Worm (Caenorhabditis elegans): ENCODE measurements around the gene gst-2.

The gst-2 gene

ce11 chrIV:10161706-10162105 lies 19.8 kb upstream of the gst-2 start, which contains the start of gene pps-1:
TSS of gene pps-1 (plus strand) at chrIV:10162006.
- TF ChIP-seq syd-9 (tag; optimal IDR thresholded peaks at IDR 0.05), result no peak
- TF ChIP-seq ceh-48 (tag; optimal IDR thresholded peaks at IDR 0.05), result no peak
- TF ChIP-seq ceh-2 (tag; optimal IDR thresholded peaks at IDR 0.05), result no peak
- no peak for TF ChIP-seq fkh-6 (tag; optimal IDR thresholded peaks at IDR 0.05)
- TF ChIP-seq ceh-45 (GFP tag; IDR thresholded peaks at IDR 0.05), result no peak
- TF ChIP-seq ceh-34 (tag; optimal IDR thresholded peaks at IDR 0.05), result no peak
- TF ChIP-seq elt-4 (tag; optimal IDR thresholded peaks at IDR 0.05), result no peak
- TF ChIP-seq nhr-232 (tag; optimal IDR thresholded peaks at IDR 0.05), result no peak
- no peak for TF ChIP-seq nfya-1 (tag; optimal IDR thresholded peaks at IDR 0.05)
- TF ChIP-seq pax-1 (tag; optimal IDR thresholded peaks at IDR 0.05), result no peak
- TF ChIP-seq ets-4 (tag; optimal IDR thresholded peaks at IDR 0.05), result no peak
- no peak for TF ChIP-seq ceh-14 (tag; optimal IDR thresholded peaks at IDR 0.05)
- TF ChIP-seq pha-4 (tag; optimal IDR thresholded peaks at IDR 0.05), result no peak
- no peak for TF ChIP-seq ttx-3 (tag; optimal IDR thresholded peaks at IDR 0.05)
- TF ChIP-seq ceh-31 (tag; optimal IDR thresholded peaks at IDR 0.05), result no peak
- no peak for TF ChIP-seq unc-86 (tag; optimal IDR thresholded peaks at IDR 0.05)

ce11 chrIV:10157489-10158088 lies 15.7 kb upstream of the gst-2 start, which contains the start of gene ttr-53:
TSS of gene ttr-53 (plus strand) at chrIV:10158038.
- TF ChIP-seq nhr-11 (tag; optimal IDR thresholded peaks at IDR 0.05) (no peak), ceh-9 (tag; optimal IDR thresholded peaks at IDR 0.05) (no peak), rnt-1 (tag; optimal IDR thresholded peaks at IDR 0.05) (no peak), ceh-22 (tag; optimal IDR thresholded peaks at IDR 0.05) (no peak), unc-42 (tag; optimal IDR thresholded peaks at IDR 0.05) (no peak), unc-55 (GFP tag; optimal IDR thresholded peaks at IDR 0.05) (no peak), pros-1 (tag; optimal IDR thresholded peaks at IDR 0.05) (no peak), ama-1 (optimal IDR thresholded peaks at IDR 0.05) (no peak), hlh-13 (GFP tag; optimal IDR thresholded peaks at IDR 0.05) (no peak), ref-2 (tag; optimal IDR thresholded peaks at IDR 0.05) (no peak), hlh-8 (tag; optimal IDR thresholded peaks at IDR 0.05) (no peak), T23F11.4 (GFP tag; optimal IDR thresholded peaks at IDR 0.05) (no peak), unc-3 (GFP tag; conservative IDR thresholded peaks at IDR 0.05) (no peak), unc-3 (tag; optimal IDR thresholded peaks at IDR 0.05) (no peak), madf-2 (tag; optimal IDR thresholded peaks at IDR 0.05) (no peak), hlh-15 (tag; optimal IDR thresholded peaks at IDR 0.05) (no peak), ztf-16 (tag; optimal IDR thresholded peaks at IDR 0.05) (no peak)

ce11 chrIV:10157034-10157433 lies 15.2 kb upstream of the gst-2 start:
- no peak for TF ChIP-seq pha-4 (tag; optimal IDR thresholded peaks at IDR 0.05)
- TF ChIP-seq ceh-14 (tag; optimal IDR thresholded peaks at IDR 0.05), result no peak
- TF ChIP-seq madf-2 (tag; optimal IDR thresholded peaks at IDR 0.05), result no peak
- TF ChIP-seq gmeb-2 (tag; optimal IDR thresholded peaks at IDR 0.05), result no peak
- no peak for TF ChIP-seq hlh-15 (tag; optimal IDR thresholded peaks at IDR 0.05)
- no peak for TF ChIP-seq ceh-24 (tag; optimal IDR thresholded peaks at IDR 0.05)
- no peak for TF ChIP-seq F13H6.1 (tag; optimal IDR thresholded peaks at IDR 0.05)
- no peak for TF ChIP-seq dmd-4 (tag; optimal IDR thresholded peaks at IDR 0.05; ENCODE audit: borderline replicate concordance)
- no peak for TF ChIP-seq hlh-8 (tag; optimal IDR thresholded peaks at IDR 0.05)
- TF ChIP-seq unc-55 (GFP tag; optimal IDR thresholded peaks at IDR 0.05), result no peak
- TF ChIP-seq ceh-22 (tag; optimal IDR thresholded peaks at IDR 0.05), result no peak

ce11 chrIV:10155475-10155874 lies 13.6 kb upstream of the gst-2 start, which contains the start of gene ttr-54:
TSS of gene ttr-54 (plus strand) at chrIV:10155775.
- TF ChIP-seq ceh-14 (tag; optimal IDR thresholded peaks at IDR 0.05) (no peak), ceh-30 (tag; optimal IDR thresholded peaks at IDR 0.05) (no peak), odd-2 (tag; optimal IDR thresholded peaks at IDR 0.05) (no peak), F13H6.1 (tag; optimal IDR thresholded peaks at IDR 0.05) (no peak), T23F11.4 (GFP tag; optimal IDR thresholded peaks at IDR 0.05) (no peak)

All from whole organism, late embryonic.